Fruit fly (Drosophila melanogaster): Measurements from ENCODE around the gene nan.

nan gene

dm6 chr3L:14211616-14212015, 22.2 kb upstream of the nan start:
- TF ChIP-seq cic (GFP tag; optimal IDR thresholded peaks at IDR 0.05) (no peak), bab1 (GFP tag; optimal IDR thresholded peaks at IDR 0.05) (no peak), kay (GFP tag; ENCODE audit: borderline replicate concordance) (no peak), tj (GFP tag; optimal IDR thresholded peaks at IDR 0.05) (no peak), cnc (optimal IDR thresholded peaks at IDR 0.05) (no peak), CG14711 (tag; optimal IDR thresholded peaks at IDR 0.05) (no peak), CG12768 (GFP tag; optimal IDR thresholded peaks at IDR 0.05) (no peak), pad (GFP tag; optimal IDR thresholded peaks at IDR 0.05) (no peak), ovo (GFP tag; optimal IDR thresholded peaks at IDR 0.05) (no peak), CG33017 (tag; optimal IDR thresholded peaks at IDR 0.05) (no peak), CG11617 (GFP tag; optimal IDR thresholded peaks at IDR 0.05) (no peak), toe (GFP tag; optimal IDR thresholded peaks at IDR 0.05) (no peak), Mnt (GFP tag; optimal IDR thresholded peaks at IDR 0.05) (no peak), CG1620 (GFP tag; optimal IDR thresholded peaks at IDR 0.05) (no peak), CG7045 (GFP tag; optimal IDR thresholded peaks at IDR 0.05) (no peak), Hr96 (GFP tag; optimal IDR thresholded peaks at IDR 0.05) (no peak)

- no peak for TF ChIP-seq ovo (GFP tag; optimal IDR thresholded peaks at IDR 0.05)
Measured at dm6 chr3L:14208974-14209373, 19.5 kb upstream of the nan start.

- no peak for TF ChIP-seq CG14711 (tag; optimal IDR thresholded peaks at IDR 0.05)
- TF ChIP-seq CG33017 (tag; optimal IDR thresholded peaks at IDR 0.05), result no peak
- TF ChIP-seq ovo (GFP tag; optimal IDR thresholded peaks at IDR 0.05), result no peak
- no peak for TF ChIP-seq bab1 (GFP tag; optimal IDR thresholded peaks at IDR 0.05)
- TF ChIP-seq Hr96 (GFP tag; optimal IDR thresholded peaks at IDR 0.05), result no peak
- TF ChIP-seq CG11617 (GFP tag; optimal IDR thresholded peaks at IDR 0.05), result no peak
- TF ChIP-seq Crg-1 (GFP tag; optimal IDR thresholded peaks at IDR 0.05), result no peak
- no peak for TF ChIP-seq Mnt (GFP tag; optimal IDR thresholded peaks at IDR 0.05)
- no peak for TF ChIP-seq CG1620 (GFP tag; optimal IDR thresholded peaks at IDR 0.05)
- no peak for TF ChIP-seq toe (GFP tag; optimal IDR thresholded peaks at IDR 0.05)
Measured at dm6 chr3L:14207361-14207760, 17.9 kb upstream of the nan start.

dm6 chr3L:14204659-14205568, 15.5 kb upstream of the nan start:
- TF ChIP-seq CG5204 (GFP tag; optimal IDR thresholded peaks at IDR 0.05) (peak; percentile 18), toe (GFP tag; optimal IDR thresholded peaks at IDR 0.05) (no peak)

- TF ChIP-seq CG11617 (GFP tag; optimal IDR thresholded peaks at IDR 0.05) (no peak), Mnt (GFP tag; optimal IDR thresholded peaks at IDR 0.05) (no peak), kay (GFP tag; ENCODE audit: borderline replicate concordance) (no peak), cnc (optimal IDR thresholded peaks at IDR 0.05) (no peak), pad (GFP tag; optimal IDR thresholded peaks at IDR 0.05) (no peak), CG12768 (GFP tag; optimal IDR thresholded peaks at IDR 0.05) (no peak), Clk (GFP tag; optimal IDR thresholded peaks at IDR 0.05) (no peak), ovo (GFP tag; optimal IDR thresholded peaks at IDR 0.05) (no peak), Crg-1 (GFP tag; optimal IDR thresholded peaks at IDR 0.05) (no peak), CG7101 (tag; optimal IDR thresholded peaks at IDR 0.05) (no peak), CG7045 (GFP tag; optimal IDR thresholded peaks at IDR 0.05) (no peak), tj (GFP tag; optimal IDR thresholded peaks at IDR 0.05) (no peak), toe (GFP tag; optimal IDR thresholded peaks at IDR 0.05) (no peak)
Measured at dm6 chr3L:14203023-14203422, 13.6 kb upstream of the nan start, which contains the start of gene saturn. Gene saturn, plus strand, starts transcription at chr3L:14203323.

dm6 chr3L:14202318-14202717, 12.9 kb upstream of the nan start:
- no peak for TF ChIP-seq CG12768 (GFP tag; optimal IDR thresholded peaks at IDR 0.05)
- TF ChIP-seq Clk (GFP tag; optimal IDR thresholded peaks at IDR 0.05), result no peak
- TF ChIP-seq CG5204 (GFP tag; optimal IDR thresholded peaks at IDR 0.05), result no peak
- no peak for TF ChIP-seq CG7101 (tag; optimal IDR thresholded peaks at IDR 0.05)
- no peak for TF ChIP-seq bab1 (GFP tag; optimal IDR thresholded peaks at IDR 0.05)
- no peak for TF ChIP-seq CG1620 (GFP tag; optimal IDR thresholded peaks at IDR 0.05)
- TF ChIP-seq CG33017 (tag; optimal IDR thresholded peaks at IDR 0.05), result no peak
- no peak for TF ChIP-seq cnc (optimal IDR thresholded peaks at IDR 0.05)
- no peak for TF ChIP-seq kay (GFP tag; ENCODE audit: borderline replicate concordance)
- TF ChIP-seq toe (GFP tag; optimal IDR thresholded peaks at IDR 0.05), result no peak

- TF ChIP-seq kay (GFP tag; ENCODE audit: borderline replicate concordance) (peak; percentile 66), bab1 (GFP tag; optimal IDR thresholded peaks at IDR 0.05) (peak; percentile 24), Mnt (GFP tag; optimal IDR thresholded peaks at IDR 0.05) (no peak), tj (GFP tag; optimal IDR thresholded peaks at IDR 0.05) (peak; percentile 20)
Measured at dm6 chr3L:14200966-14201365, 11.5 kb upstream of the nan start.
